Worm (Caenorhabditis elegans): ENCODE measurements around the gene chil-26.

DNA sequence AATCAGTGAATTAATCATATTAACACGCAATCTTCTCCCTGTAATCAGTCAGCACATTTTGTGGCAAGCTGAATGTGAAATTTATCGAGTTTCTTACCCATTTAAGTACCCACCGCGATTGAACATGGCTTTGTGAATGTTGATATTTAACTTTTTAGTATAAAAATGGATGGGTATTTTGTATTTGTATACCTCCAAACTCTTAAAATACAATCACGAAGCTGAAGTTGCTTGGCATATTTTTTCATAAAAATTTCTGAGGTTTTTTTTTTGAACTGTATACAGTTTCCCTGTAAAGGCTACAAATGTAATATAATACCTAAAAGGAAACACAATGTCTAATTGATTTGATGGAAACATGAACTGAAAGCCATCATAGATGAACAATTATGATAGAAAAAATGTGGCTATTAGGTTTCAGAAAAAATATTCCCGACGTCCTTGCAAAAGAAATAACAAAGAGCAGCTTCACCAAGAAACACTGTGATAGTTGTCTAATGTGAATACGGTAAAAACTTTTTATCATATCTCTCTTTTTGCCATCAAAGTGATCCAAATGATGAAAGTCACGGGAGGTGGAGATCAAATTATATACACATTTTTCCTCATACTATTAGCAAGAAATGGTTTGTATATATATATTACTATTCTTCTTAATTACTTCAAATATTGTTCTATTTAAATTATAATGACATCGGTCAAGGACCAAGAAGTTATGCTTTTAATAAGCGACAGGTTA is at the start of gene chil-26, which contains the start of gene chil-25:
- TF ChIP-seq nhr-12 (tag; optimal IDR thresholded peaks at IDR 0.05) (no peak), snpc-4 (tag; optimal IDR thresholded peaks at IDR 0.05) (no peak), blmp-1 (tag; optimal IDR thresholded peaks at IDR 0.05) (no peak), lin-13 (tag; optimal IDR thresholded peaks at IDR 0.05) (no peak), mab-5 (tag; optimal IDR thresholded peaks at IDR 0.05) (no peak), ztf-11 (tag; optimal IDR thresholded peaks at IDR 0.05) (no peak), mep-1 (tag; optimal IDR thresholded peaks at IDR 0.05) (no peak), ces-1 (GFP tag; optimal IDR thresholded peaks at IDR 0.05) (no peak), drap-1 (GFP tag; optimal IDR thresholded peaks at IDR 0.05) (no peak), nhr-237 (tag; optimal IDR thresholded peaks at IDR 0.05) (no peak), nhr-28 (tag; optimal IDR thresholded peaks at IDR 0.05) (no peak), nhr-2 (tag; optimal IDR thresholded peaks at IDR 0.05) (no peak), M03D4.4 (tag; optimal IDR thresholded peaks at IDR 0.05) (no peak), elt-3 (tag; optimal IDR thresholded peaks at IDR 0.05) (no peak)

Data from whole organism, mixed stage, embryonic.